Worm (Caenorhabditis elegans): Measurements from ENCODE around the gene C49C8.8.

- TF ChIP-seq mdl-1 (tag; optimal IDR thresholded peaks at IDR 0.05) (no peak), unc-62 (GFP tag; optimal IDR thresholded peaks at IDR 0.05) (no peak), ama-1 (optimal IDR thresholded peaks at IDR 0.05) (no peak), fos-1 (tag; optimal IDR thresholded peaks at IDR 0.05) (peak; percentile 90), C34F6.9 (tag; optimal IDR thresholded peaks at IDR 0.05) (peak; percentile 90), dmd-4 (tag; optimal IDR thresholded peaks at IDR 0.05) (no peak), sma-3 (GFP tag; optimal IDR thresholded peaks at IDR 0.05) (peak; percentile 26), nhr-11 (tag; optimal IDR thresholded peaks at IDR 0.05) (no peak), unc-55 (GFP tag; optimal IDR thresholded peaks at IDR 0.05) (peak; percentile 79), egl-27 (tag; optimal IDR thresholded peaks at IDR 0.05) (peak; percentile 33), ceh-82 (tag; optimal IDR thresholded peaks at IDR 0.05) (no peak), unc-39 (tag; optimal IDR thresholded peaks at IDR 0.05) (no peak)
Measured at ce11 chrIV:8620102-8620733, 31.7 kb upstream of the C49C8.8 start, which contains the start of gene lin-49.
